Fruit fly (Drosophila melanogaster) whole organism, embryonic: Measurements from ENCODE around the gene Nulp1.

Experiments
- CG10321 ChIP-seq: fragments of 200-800 bp; sonication (Bioruptor generic); IDR thresholded peaks from 2 replicates; pipeline ENCODE4 v1.3.6; 2022; ENCODE audit warnings: missing biosample characterization, missing genetic modification characterization
- CG10543 ChIP-seq: fragments of 200-800 bp; sonication (Bioruptor generic); optimal IDR thresholded peaks from 3 replicates; lab custom pipeline; 2017; ENCODE audit warnings: missing biosample characterization, mild to moderate bottlenecking, missing genetic modification characterization, moderate library complexity
- CG11723 ChIP-seq: fragments of 200-800 bp; sonication (Bioruptor generic); optimal IDR thresholded peaks from 2 replicates; lab custom pipeline; 2017; ENCODE audit warnings: missing biosample characterization, mild to moderate bottlenecking, missing genetic modification characterization
- CG12155 ChIP-seq: fragments of 200-800 bp; sonication (Bioruptor generic); optimal IDR thresholded peaks from 3 replicates; lab custom pipeline; 2016; ENCODE audit warnings: missing biosample characterization, missing genetic modification characterization
- CG14667 ChIP-seq: fragments of 200-800 bp; sonication (Bioruptor generic); IDR thresholded peaks from 2 replicates; pipeline ENCODE4 v1.3.6; 2022; ENCODE audit warnings: missing biosample characterization, missing genetic modification characterization
- CG14860 ChIP-seq: fragments of 200-800 bp; sonication (Bioruptor generic); IDR thresholded peaks from 3 replicates; pipeline ENCODE4 v1.3.6; 2022; ENCODE audit warnings: missing biosample characterization, missing genetic modification characterization; ENCODE audit not compliant: partially characterized antibody
- CG18599 ChIP-seq: fragments of 200-800 bp; sonication (Bioruptor generic); optimal IDR thresholded peaks from 3 replicates; lab custom pipeline; 2017; ENCODE audit warnings: missing biosample characterization, missing genetic modification characterization, mild to moderate bottlenecking, moderate library complexity, missing genetic modification reagents
- CG2712 ChIP-seq: fragments of 200-800 bp; optimal IDR thresholded peaks from 3 replicates; lab custom pipeline; 2019; ENCODE audit warnings: missing biosample characterization, mild to moderate bottlenecking, missing genetic modification characterization, moderate library complexity
- CG3065 ChIP-seq: fragments of 200-800 bp; sonication (Bioruptor generic); optimal IDR thresholded peaks from 2 replicates; lab custom pipeline; 2016; ENCODE audit warnings: missing biosample characterization, missing genetic modification characterization
- CG31224 ChIP-seq: fragments of 200-800 bp; sonication (Bioruptor generic); IDR thresholded peaks from 2 replicates; pipeline ENCODE4 v1.3.6; 2022; ENCODE audit warnings: missing biosample characterization, missing genetic modification characterization
- CG32772 ChIP-seq: fragments of 200-800 bp; sonication (Bioruptor generic); IDR thresholded peaks from 2 replicates; pipeline ENCODE4 v1.3.6; 2022; ENCODE audit warnings: missing biosample characterization, missing genetic modification characterization
- CG34224 ChIP-seq: fragments of 200-800 bp; sonication (Bioruptor generic); IDR thresholded peaks from 3 replicates; pipeline ENCODE4 v1.3.6; 2022; ENCODE audit warnings: missing biosample characterization, missing genetic modification characterization; ENCODE audit not compliant: partially characterized antibody
- CG3995 ChIP-seq: fragments of 200-800 bp; sonication (Bioruptor generic); optimal IDR thresholded peaks from 3 replicates; lab custom pipeline; 2016; ENCODE audit warnings: missing biosample characterization, missing genetic modification characterization
- CG4328 ChIP-seq: fragments of 200-800 bp; sonication (Bioruptor generic); optimal IDR thresholded peaks from 3 replicates; lab custom pipeline; 2017; ENCODE audit warnings: missing biosample characterization, missing genetic modification reagents, missing genetic modification characterization
- CG6791 ChIP-seq: fragments of 200-800 bp; sonication (Bioruptor generic); IDR thresholded peaks from 3 replicates; pipeline ENCODE4 v1.3.6; 2022; ENCODE audit warnings: missing biosample characterization, missing genetic modification characterization; ENCODE audit not compliant: partially characterized antibody
- CG7963 ChIP-seq: fragments of 200-800 bp; sonication (Bioruptor generic); IDR thresholded peaks from 3 replicates; pipeline ENCODE4 v1.3.6; 2022; ENCODE audit warnings: missing biosample characterization, missing genetic modification characterization; ENCODE audit not compliant: partially characterized antibody
- CG8765 ChIP-seq: fragments of 200-800 bp; sonication (Bioruptor generic); IDR thresholded peaks from 2 replicates; pipeline ENCODE4 v1.3.6; 2022; ENCODE audit warnings: missing biosample characterization, missing genetic modification characterization
- CG8944 ChIP-seq: fragments of 200-800 bp; sonication (Bioruptor generic); optimal IDR thresholded peaks from 3 replicates; lab custom pipeline; 2016; ENCODE audit warnings: missing biosample characterization, missing genetic modification characterization
- CG9609 ChIP-seq: fragments of 200-800 bp; sonication (Bioruptor generic); optimal IDR thresholded peaks from 3 replicates; lab custom pipeline; 2016; ENCODE audit warnings: missing biosample characterization, missing genetic modification characterization
- Chrac-16 ChIP-seq: fragments of 200-800 bp; sonication (Bioruptor generic); optimal IDR thresholded peaks from 3 replicates; lab custom pipeline; 2016; ENCODE audit warnings: missing biosample characterization, missing genetic modification characterization
- D19B ChIP-seq: fragments of 200-800 bp; sonication (Bioruptor generic); optimal IDR thresholded peaks from 2 replicates; lab custom pipeline; 2017; ENCODE audit warnings: missing biosample characterization, mild to moderate bottlenecking, missing genetic modification characterization
- Doc3 ChIP-seq: fragments of 200-800 bp; sonication (Bioruptor generic); IDR thresholded peaks from 3 replicates; pipeline ENCODE4 v1.3.6; 2022; ENCODE audit warnings: missing biosample characterization, missing genetic modification characterization; ENCODE audit not compliant: partially characterized antibody
- Meics ChIP-seq: fragments of 200-800 bp; sonication (Bioruptor generic); optimal IDR thresholded peaks from 2 replicates; lab custom pipeline; 2017; ENCODE audit warnings: missing biosample characterization, mild to moderate bottlenecking, missing genetic modification characterization
- NFAT ChIP-seq: fragments of 200-800 bp; sonication (Bioruptor generic); IDR thresholded peaks from 2 replicates; pipeline ENCODE4 v1.3.6; 2022; ENCODE audit warnings: missing biosample characterization, missing genetic modification characterization
- Neu2 ChIP-seq: fragments of 200-800 bp; sonication (Bioruptor generic); optimal IDR thresholded peaks from 3 replicates; lab custom pipeline; 2016; ENCODE audit warnings: missing biosample characterization, missing genetic modification characterization, borderline replicate concordance
- Nf-YC ChIP-seq: fragments of 200-800 bp; optimal IDR thresholded peaks from 3 replicates; lab custom pipeline; 2019; ENCODE audit warnings: missing biosample characterization, mild to moderate bottlenecking, missing genetic modification characterization, moderate library complexity
- PHDP ChIP-seq: fragments of 200-800 bp; sonication (Bioruptor generic); optimal IDR thresholded peaks from 3 replicates; lab custom pipeline; 2018; ENCODE audit warnings: missing biosample characterization, mild to moderate bottlenecking, missing genetic modification characterization, moderate library complexity
- Ravus ChIP-seq: fragments of 200-800 bp; sonication (Bioruptor generic); IDR thresholded peaks from 2 replicates; pipeline ENCODE4 v1.3.6; 2022; ENCODE audit warnings: missing biosample characterization, missing genetic modification characterization
- az2 ChIP-seq: fragments of 200-800 bp; sonication (Bioruptor generic); optimal IDR thresholded peaks from 3 replicates; lab custom pipeline; 2016; ENCODE audit warnings: missing biosample characterization, missing genetic modification characterization
- cato ChIP-seq: fragments of 200-800 bp; sonication (Bioruptor generic); optimal IDR thresholded peaks from 2 replicates; lab custom pipeline; 2016; ENCODE audit warnings: missing biosample characterization, missing genetic modification characterization, borderline replicate concordance
- corto ChIP-seq: fragments of 200-800 bp; sonication (Bioruptor generic); optimal IDR thresholded peaks from 2 replicates; lab custom pipeline; 2016; ENCODE audit warnings: missing biosample characterization, mild to moderate bottlenecking, missing genetic modification characterization, moderate library complexity
- dmrt99B ChIP-seq: fragments of 200-800 bp; sonication (Bioruptor generic); optimal IDR thresholded peaks from 2 replicates; lab custom pipeline; 2018; ENCODE audit warnings: missing biosample characterization, mild to moderate bottlenecking, missing genetic modification characterization, moderate library complexity
- esg ChIP-seq: fragments of 200-800 bp; sonication (Bioruptor generic); conservative IDR thresholded peaks from 2 replicates; pipeline ENCODE4 v1.3.6; 2022; ENCODE audit warnings: missing biosample characterization, missing genetic modification characterization
- grn ChIP-seq: fragments of 200-800 bp; sonication (Bioruptor generic); optimal IDR thresholded peaks from 3 replicates; lab custom pipeline; 2017; ENCODE audit warnings: missing biosample characterization, missing genetic modification characterization
- ken ChIP-seq: fragments of 200-800 bp; sonication (Bioruptor generic); IDR thresholded peaks from 3 replicates; pipeline ENCODE4 v1.3.6; 2022; ENCODE audit warnings: missing biosample characterization, missing genetic modification characterization
- lov ChIP-seq, 2 experiments: fragments of 200-800 bp in 1 of 2; fragments of >200 bp in 1 of 2; sonication (Bioruptor generic) in 1 of 2; IDR thresholded peaks in 1 of 2; optimal IDR thresholded peaks in 1 of 2; 2 replicates in 1 of 2; 3 replicates in 1 of 2; pipeline versions ENCODE4 v1.3.6 to Lab custom; 2017 to 2022; ENCODE audit warnings: missing biosample characterization in 1 of 2, missing genetic modification characterization in 1 of 2
- mirr ChIP-seq: fragments of 200-800 bp; sonication (Bioruptor generic); optimal IDR thresholded peaks from 3 replicates; lab custom pipeline; 2018; ENCODE audit warnings: missing biosample characterization, mild to moderate bottlenecking, missing genetic modification characterization
- nerfin-1 ChIP-seq: fragments of 200-800 bp; sonication (Bioruptor generic); optimal IDR thresholded peaks from 3 replicates; lab custom pipeline; 2019; ENCODE audit warnings: missing biosample characterization, mild to moderate bottlenecking, missing genetic modification characterization, moderate library complexity
- org-1 ChIP-seq: fragments of 200-800 bp; sonication (Bioruptor generic); optimal IDR thresholded peaks from 2 replicates; lab custom pipeline; 2017; ENCODE audit warnings: missing biosample characterization, missing genetic modification characterization
- pb ChIP-seq: fragments of 200-800 bp; sonication (Bioruptor generic); optimal IDR thresholded peaks from 3 replicates; lab custom pipeline; 2016; ENCODE audit warnings: missing biosample characterization, missing genetic modification characterization
- phol ChIP-seq: fragments of 200-800 bp; sonication (Bioruptor generic); optimal IDR thresholded peaks from 3 replicates; lab custom pipeline; 2018; ENCODE audit warnings: missing biosample characterization, mild to moderate bottlenecking, missing genetic modification characterization, moderate library complexity
- schlank ChIP-seq: fragments of 200-800 bp; sonication (Bioruptor generic); optimal IDR thresholded peaks from 2 replicates; lab custom pipeline; 2018; ENCODE audit warnings: missing biosample characterization, mild to moderate bottlenecking, missing genetic modification characterization
- sd ChIP-seq: fragments of 200-800 bp; sonication (Bioruptor generic); optimal IDR thresholded peaks from 3 replicates; lab custom pipeline; 2018; ENCODE audit warnings: missing biosample characterization, mild to moderate bottlenecking, missing genetic modification characterization, moderate library complexity
- slou ChIP-seq: fragments of 200-800 bp; sonication (Bioruptor generic); optimal IDR thresholded peaks from 3 replicates; lab custom pipeline; 2016; ENCODE audit warnings: missing biosample characterization, missing genetic modification characterization
- stc ChIP-seq: fragments of 200-800 bp; sonication (Bioruptor generic); IDR thresholded peaks from 2 replicates; pipeline ENCODE4 v1.3.6; 2022; ENCODE audit warnings: missing biosample characterization, missing genetic modification characterization
- tgo ChIP-seq: fragments of 200-800 bp; sonication (Bioruptor generic); IDR thresholded peaks from 3 replicates; pipeline ENCODE4 v1.3.6; 2022; ENCODE audit warnings: missing biosample characterization, missing genetic modification characterization
- ttk ChIP-seq: fragments of 200-800 bp; sonication (Bioruptor generic); IDR thresholded peaks from 2 replicates; pipeline ENCODE4 v2.1.2; 2022; ENCODE audit warnings: missing biosample characterization, missing genetic modification characterization
- vfl ChIP-seq: fragments of 200-800 bp; sonication (Bioruptor generic); optimal IDR thresholded peaks from 2 replicates; lab custom pipeline; 2016; ENCODE audit warnings: missing biosample characterization, missing genetic modification characterization
- wdn ChIP-seq: fragments of 200-800 bp; sonication (Bioruptor generic); IDR thresholded peaks from 2 replicates; pipeline ENCODE4 v1.3.6; 2022; ENCODE audit warnings: missing biosample characterization, missing genetic modification characterization
- wor ChIP-seq: fragments of 200-800 bp; sonication (Bioruptor generic); IDR thresholded peaks from 2 replicates; pipeline ENCODE4 v1.3.6; 2022; ENCODE audit warnings: missing biosample characterization, missing genetic modification characterization

Nulp1 gene

DNA sequence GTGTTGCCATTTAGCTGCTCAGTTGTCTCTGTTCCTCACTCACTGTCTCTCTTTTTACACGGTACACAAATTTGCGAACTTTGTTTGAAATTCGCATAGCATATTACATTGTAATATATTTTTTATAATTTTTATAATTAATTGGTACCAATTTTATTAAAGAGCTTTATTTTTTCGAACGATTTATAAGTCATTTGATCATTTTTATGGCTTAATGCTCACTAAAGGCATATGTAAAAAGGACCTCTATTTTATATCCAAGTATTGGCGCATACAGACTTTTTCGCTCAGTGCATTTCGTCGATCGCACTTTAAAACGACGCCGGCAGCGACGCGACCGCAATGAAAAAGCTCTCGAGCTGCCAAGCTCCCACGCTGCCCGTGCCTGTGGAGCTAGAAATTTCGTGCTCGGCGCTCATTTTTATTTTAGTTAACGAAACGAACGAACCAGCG is 14.0 kb upstream of the Nulp1 start (continued):
- TF ChIP-seq lov (optimal IDR thresholded peaks at IDR 0.05; lab: Kevin White, UChicago) (no peak), lov (GFP tag; IDR thresholded peaks at IDR 0.05; lab: Robert Waterston, UW) (peak; percentile 60; the same call in 1 of the 3 replicates), vfl (GFP tag; lab: Kevin White, UChicago) (peak; percentile 89), stc (GFP tag; lab: Robert Waterston, UW) (peak; percentile 94), CG8765 (GFP tag; lab: Robert Waterston, UW) (peak; percentile 61; the same call in 1 of the 2 replicates), CG18599 (GFP tag; lab: Kevin White, UChicago) (peak; percentile 99), grn (GFP tag; lab: Kevin White, UChicago) (peak; percentile 33), CG2712 (tag; lab: Kevin White, UChicago) (peak; percentile 91), CG32772 (GFP tag; lab: Robert Waterston, UW) (peak; percentile 90), dmrt99B (peak; percentile 96), CG7963 (GFP tag; lab: Robert Waterston, UW) (no peak), CG10543 (GFP tag; lab: Kevin White, UChicago) (peak; percentile 98), esg (peak; percentile 94), wdn (GFP tag; lab: Robert Waterston, UW) (peak; percentile 94), tgo (GFP tag; lab: Robert Waterston, UW) (peak; percentile 95), PHDP (tag; lab: Kevin White, UChicago) (peak; percentile 97), Doc3 (GFP tag; lab: Robert Waterston, UW) (no peak), Chrac-16 (GFP tag; lab: Kevin White, UChicago) (peak; percentile 93), corto (GFP tag; lab: Kevin White, UChicago) (peak; percentile 79), Neu2 (GFP tag; lab: Kevin White, UChicago) (no peak), CG3065 (GFP tag; lab: Kevin White, UChicago) (peak; percentile 82), NFAT (GFP tag; lab: Robert Waterston, UW) (peak; percentile 92), CG10321 (GFP tag; lab: Robert Waterston, UW) (peak; percentile 71; the same call in 1 of the 2 replicates), cato (GFP tag; lab: Kevin White, UChicago) (peak; percentile 82), phol (tag; lab: Kevin White, UChicago) (peak; percentile 85), org-1 (peak; percentile 95), schlank (tag; lab: Kevin White, UChicago) (peak; percentile 90), wor (GFP tag; lab: Robert Waterston, UW) (peak; percentile 86), CG4328 (GFP tag; lab: Kevin White, UChicago) (peak; percentile 95), az2 (GFP tag; lab: Kevin White, UChicago) (peak; percentile 93), slou (GFP tag; lab: Kevin White, UChicago) (peak; percentile 89), ttk (GFP tag; lab: Robert Waterston, UW) (peak; percentile 88), CG8944 (GFP tag; lab: Kevin White, UChicago) (peak; percentile 71), CG9609 (GFP tag; lab: Kevin White, UChicago) (peak; percentile 74), nerfin-1 (tag; lab: Kevin White, UChicago) (peak; percentile 65), CG14667 (peak; percentile 88), CG12155 (peak; percentile 94), CG34224 (no peak), CG31224 (peak; percentile 94), CG14860 (GFP tag; lab: Robert Waterston, UW) (no peak), mirr (GFP tag; lab: Kevin White, UChicago) (peak; percentile 68), sd (tag; lab: Kevin White, UChicago) (peak; percentile 94), CG11723 (GFP tag; lab: Kevin White, UChicago) (peak; percentile 92), pb (GFP tag; lab: Kevin White, UChicago) (peak; percentile 60), CG3995 (GFP tag; lab: Kevin White, UChicago) (peak; percentile 76), Meics (GFP tag; lab: Kevin White, UChicago) (peak; percentile 98), Nf-YC (tag; lab: Kevin White, UChicago) (peak; percentile 88), CG6791 (no peak), Ravus (GFP tag; lab: Robert Waterston, UW) (peak; percentile 87), ken (GFP tag; lab: Robert Waterston, UW) (peak; percentile 78; the same call in 2 of the 3 replicates), D19B (GFP tag; lab: Kevin White, UChicago) (peak; percentile 89)
